Fruit fly (Drosophila melanogaster) whole organism, embryonic: Measurements from ENCODE around the gene Mondo.
A peak's percentile ranks its signal among the peaks of the same experiment; 100 is the strongest.

ENCODE experiments used
- CG12071 ChIP-seq: fragments of 200-800 bp; sonication (Bioruptor generic); optimal IDR thresholded peaks from 3 replicates; lab custom pipeline; 2018; ENCODE audit warnings: missing biosample characterization, mild to moderate bottlenecking, missing genetic modification characterization
- CG12299 ChIP-seq: fragments of 200-800 bp; sonication (Bioruptor generic); optimal IDR thresholded peaks from 2 replicates; lab custom pipeline; 2018; ENCODE audit warnings: missing biosample characterization, mild to moderate bottlenecking, missing genetic modification characterization
- CG14860 ChIP-seq: fragments of 200-800 bp; sonication (Bioruptor generic); IDR thresholded peaks from 3 replicates; pipeline ENCODE4 v1.3.6; 2022; ENCODE audit warnings: missing biosample characterization, missing genetic modification characterization; ENCODE audit not compliant: partially characterized antibody
- CG14965 ChIP-seq: fragments of 200-800 bp; sonication (Bioruptor generic); optimal IDR thresholded peaks from 2 replicates; lab custom pipeline; 2016; ENCODE audit warnings: missing biosample characterization, missing genetic modification characterization, borderline replicate concordance
- CG1529 ChIP-seq: fragments of 200-800 bp; sonication (Bioruptor generic); optimal IDR thresholded peaks from 3 replicates; lab custom pipeline; 2018; ENCODE audit warnings: missing biosample characterization, missing genetic modification characterization
- CG16813 ChIP-seq: fragments of 200-800 bp; sonication (Bioruptor generic); IDR thresholded peaks from 3 replicates; pipeline ENCODE4 v1.3.6; 2022; ENCODE audit warnings: missing biosample characterization, missing genetic modification characterization; ENCODE audit not compliant: partially characterized antibody
- CG31388 ChIP-seq: fragments of 200-800 bp; sonication (Bioruptor generic); optimal IDR thresholded peaks from 2 replicates; lab custom pipeline; 2016; ENCODE audit warnings: missing biosample characterization, missing genetic modification characterization
- CG34422 ChIP-seq: fragments of 200-800 bp; sonication (Bioruptor generic); IDR thresholded peaks from 3 replicates; pipeline ENCODE4 v1.3.6; 2022; ENCODE audit warnings: missing biosample characterization, missing genetic modification characterization
- CG3838 ChIP-seq: fragments of 200-800 bp; sonication (Bioruptor generic); optimal IDR thresholded peaks from 3 replicates; lab custom pipeline; 2016; ENCODE audit warnings: missing biosample characterization, missing genetic modification characterization
- CG6791 ChIP-seq: fragments of 200-800 bp; sonication (Bioruptor generic); IDR thresholded peaks from 3 replicates; pipeline ENCODE4 v1.3.6; 2022; ENCODE audit warnings: missing biosample characterization, missing genetic modification characterization; ENCODE audit not compliant: partially characterized antibody
- CG7963 ChIP-seq: fragments of 200-800 bp; sonication (Bioruptor generic); IDR thresholded peaks from 3 replicates; pipeline ENCODE4 v1.3.6; 2022; ENCODE audit warnings: missing biosample characterization, missing genetic modification characterization; ENCODE audit not compliant: partially characterized antibody
- ERR ChIP-seq: fragments of 200-800 bp; sonication (Bioruptor generic); optimal IDR thresholded peaks from 2 replicates; lab custom pipeline; 2016; ENCODE audit warnings: missing biosample characterization, missing genetic modification characterization
- HLH4C ChIP-seq: fragments of 200-800 bp; sonication (Bioruptor generic); IDR thresholded peaks from 3 replicates; pipeline ENCODE4 v1.3.6; 2022; ENCODE audit warnings: missing biosample characterization, missing genetic modification characterization; ENCODE audit not compliant: partially characterized antibody
- HLHmδ ChIP-seq: fragments of 200-800 bp; sonication (Bioruptor generic); optimal IDR thresholded peaks from 2 replicates; lab custom pipeline; 2018; ENCODE audit warnings: missing biosample characterization, mild to moderate bottlenecking, missing genetic modification characterization, moderate library complexity
- HmgZ ChIP-seq: fragments of 200-800 bp; sonication (Bioruptor generic); optimal IDR thresholded peaks from 2 replicates; lab custom pipeline; 2018; ENCODE audit warnings: missing biosample characterization, mild to moderate bottlenecking, missing genetic modification characterization
- Hr39 ChIP-seq: fragments of >200 bp; optimal IDR thresholded peaks from 2 replicates; lab custom pipeline; 2017
- Kr ChIP-seq: fragments of 200-800 bp; sonication (Bioruptor generic); optimal IDR thresholded peaks from 2 replicates; lab custom pipeline; 2017; ENCODE audit warnings: missing biosample characterization, mild to moderate bottlenecking, missing genetic modification characterization
- Lpt ChIP-seq: fragments of >200 bp; optimal IDR thresholded peaks from 2 replicates; lab custom pipeline; 2018; ENCODE audit warnings: missing biosample characterization, missing genetic modification characterization
- Optix ChIP-seq: fragments of 200-800 bp; sonication (Bioruptor generic); IDR thresholded peaks from 3 replicates; pipeline ENCODE4 v1.3.6; 2022; ENCODE audit warnings: missing biosample characterization, missing genetic modification characterization
- Scr ChIP-seq: fragments of 200-800 bp; sonication (Bioruptor generic); IDR thresholded peaks from 2 replicates; pipeline ENCODE4 v1.3.6; 2022; ENCODE audit warnings: missing biosample characterization, missing genetic modification characterization; ENCODE audit not compliant: partially characterized antibody
- TFAM ChIP-seq: fragments of 200-800 bp; sonication (Bioruptor generic); optimal IDR thresholded peaks from 2 replicates; lab custom pipeline; 2017; ENCODE audit warnings: missing biosample characterization, missing genetic modification characterization, inconsistent platforms
- da ChIP-seq: fragments of 200-800 bp; sonication (Bioruptor generic); optimal IDR thresholded peaks from 2 replicates; lab custom pipeline; 2016; ENCODE audit warnings: missing biosample characterization, missing genetic modification characterization
- dan ChIP-seq: fragments of 200-800 bp; sonication (Bioruptor generic); IDR thresholded peaks from 2 replicates; pipeline ENCODE4 v1.3.6; 2022; ENCODE audit warnings: missing biosample characterization, missing genetic modification characterization
- exex ChIP-seq: fragments of 200-800 bp; sonication (Bioruptor generic); optimal IDR thresholded peaks from 4 replicates; lab custom pipeline; 2018; ENCODE audit warnings: missing biosample characterization, mild to moderate bottlenecking, missing genetic modification characterization, moderate library complexity
- gcm2 ChIP-seq: fragments of 200-800 bp; sonication (Bioruptor generic); optimal IDR thresholded peaks from 2 replicates; lab custom pipeline; 2016; ENCODE audit warnings: missing biosample characterization, missing genetic modification characterization
- hb ChIP-seq: fragments of 200-800 bp; sonication (Bioruptor generic); IDR thresholded peaks from 3 replicates; pipeline ENCODE4 v1.3.6; 2022; ENCODE audit warnings: missing biosample characterization, missing genetic modification characterization; ENCODE audit not compliant: partially characterized antibody
- hbn ChIP-seq: fragments of 200-800 bp; sonication (Bioruptor generic); IDR thresholded peaks from 2 replicates; pipeline ENCODE4 v1.3.6; 2022; ENCODE audit warnings: missing biosample characterization, missing genetic modification characterization; ENCODE audit not compliant: partially characterized antibody
- klu ChIP-seq: fragments of 200-800 bp; sonication (Bioruptor generic); IDR thresholded peaks from 2 replicates; pipeline ENCODE4 v1.3.6; 2022; ENCODE audit warnings: missing biosample characterization, missing genetic modification characterization
- nerfin-2 ChIP-seq: fragments of 200-800 bp; sonication (Bioruptor generic); IDR thresholded peaks from 2 replicates; pipeline ENCODE4 v1.3.6; 2022; ENCODE audit warnings: missing biosample characterization, missing genetic modification characterization; ENCODE audit not compliant: partially characterized antibody
- pb ChIP-seq: fragments of 200-800 bp; sonication (Bioruptor generic); optimal IDR thresholded peaks from 3 replicates; lab custom pipeline; 2016; ENCODE audit warnings: missing biosample characterization, missing genetic modification characterization
- pfk ChIP-seq: fragments of 200-800 bp; sonication (Bioruptor generic); optimal IDR thresholded peaks from 2 replicates; lab custom pipeline; 2018; ENCODE audit warnings: missing biosample characterization, mild to moderate bottlenecking, missing genetic modification characterization, moderate library complexity
- row ChIP-seq: fragments of 200-800 bp; sonication (Bioruptor generic); IDR thresholded peaks from 3 replicates; pipeline ENCODE4 v1.3.6; 2022; ENCODE audit warnings: missing biosample characterization, missing genetic modification characterization
- so ChIP-seq: fragments of 200-800 bp; sonication (Bioruptor generic); IDR thresholded peaks from 3 replicates; pipeline ENCODE4 v1.3.6; 2022; ENCODE audit warnings: missing biosample characterization, missing genetic modification characterization
- tna ChIP-seq: fragments of 200-800 bp; sonication (Bioruptor generic); IDR thresholded peaks from 2 replicates; pipeline ENCODE4 v1.3.6; 2022; ENCODE audit warnings: missing biosample characterization, missing genetic modification characterization; ENCODE audit not compliant: partially characterized antibody
- toy ChIP-seq: fragments of 200-800 bp; sonication (Bioruptor generic); IDR thresholded peaks from 2 replicates; pipeline ENCODE4 v1.3.6; 2022; ENCODE audit warnings: missing biosample characterization, missing genetic modification characterization
- twi ChIP-seq: fragments of 200-800 bp; optimal IDR thresholded peaks from 2 replicates; lab custom pipeline; 2019; ENCODE audit warnings: missing biosample characterization, mild to moderate bottlenecking, missing genetic modification characterization, moderate library complexity
- vnd ChIP-seq: fragments of 200-800 bp; sonication (Bioruptor generic); IDR thresholded peaks from 3 replicates; pipeline ENCODE4 v1.3.6; 2022; ENCODE audit warnings: missing biosample characterization, missing genetic modification characterization; ENCODE audit not compliant: partially characterized antibody

Mondo gene

dm6 chr2L:21289101-21289500 lies 20.7 kb downstream of the Mondo start (continued):
- TF ChIP-seq CG12299, result no peak

dm6 chr2L:21268140-21268539 lies 41.7 kb downstream of the Mondo start:
- TF ChIP-seq exex (tag; lab: Kevin White, UChicago) (peak; percentile 91), CG14965 (no peak)

dm6 chr2L:21266277-21266676 lies 43.6 kb downstream of the Mondo start:
- TF ChIP-seq nerfin-2 (GFP tag; lab: Robert Waterston, UW) (0 out of 2 replicates have a peak, but pooled peaks have one; percentile 29), CG34422 (GFP tag; lab: Robert Waterston, UW) (no peak), Kr (GFP tag; lab: Kevin White, UChicago) (no peak), CG31388 (no peak), HLH4C (GFP tag; lab: Robert Waterston, UW) (peak; percentile 63), CG6791 (0 out of 3 replicates have a peak, but pooled peaks have one; percentile 53), Hr39 (no peak), vnd (GFP tag; lab: Robert Waterston, UW) (peak; percentile 45; the same call in 2 of the 3 replicates), so (no peak), CG7963 (0 out of 3 replicates have a peak, but pooled peaks have one; percentile 19), pfk (GFP tag; lab: Kevin White, UChicago) (no peak), CG3838 (GFP tag; lab: Kevin White, UChicago) (no peak), Lpt (GFP tag; lab: Kevin White, UChicago) (no peak), gcm2 (GFP tag; lab: Kevin White, UChicago) (no peak), ERR (GFP tag; lab: Kevin White, UChicago) (no peak), tna (peak; percentile 47; the same call in 1 of the 2 replicates), pb (GFP tag; lab: Kevin White, UChicago) (no peak), dan (no peak), HLHmδ (GFP tag; lab: Kevin White, UChicago) (no peak), CG12071 (GFP tag; lab: Kevin White, UChicago) (no peak), hb (GFP tag; lab: Robert Waterston, UW) (no peak), Scr (GFP tag; lab: Robert Waterston, UW) (peak; percentile 26; the same call in 1 of the 2 replicates), CG16813 (peak; percentile 53; the same call in 2 of the 3 replicates), klu (no peak), TFAM (no peak), hbn (GFP tag; lab: Robert Waterston, UW) (no peak), twi (tag; lab: Kevin White, UChicago) (no peak), CG1529 (GFP tag; lab: Kevin White, UChicago) (no peak), HmgZ (no peak), row (GFP tag; lab: Robert Waterston, UW) (no peak), CG14860 (GFP tag; lab: Robert Waterston, UW) (peak; percentile 65; the same call in 2 of the 3 replicates), toy (no peak), da (GFP tag; lab: Kevin White, UChicago) (no peak), Optix (GFP tag; lab: Robert Waterston, UW) (no peak)
